Fruit fly (Drosophila melanogaster): ENCODE measurements around the gene CG5946.

The CG5946 gene

dm6 chr3L:11869328-11869727 lies 47.3 kb upstream of the CG5946 start (continued):
- TF ChIP-seq CG15269 (tag; optimal IDR thresholded peaks at IDR 0.05) (no peak), CG17568 (GFP tag; optimal IDR thresholded peaks at IDR 0.05) (no peak), Usf (GFP tag; optimal IDR thresholded peaks at IDR 0.05) (no peak), CG11093 (GFP tag; IDR thresholded peaks at IDR 0.05) (no peak), CG2120 (GFP tag; optimal IDR thresholded peaks at IDR 0.05) (peak; percentile 58), Sox100B (GFP tag; optimal IDR thresholded peaks at IDR 0.05) (no peak), CG1647 (GFP tag; optimal IDR thresholded peaks at IDR 0.05) (no peak), NC2β (GFP tag; optimal IDR thresholded peaks at IDR 0.05) (no peak), abd-A (tag; optimal IDR thresholded peaks at IDR 0.05) (no peak), CG17912 (GFP tag; optimal IDR thresholded peaks at IDR 0.05) (no peak), onecut (GFP tag; IDR thresholded peaks at IDR 0.05) (no peak), grn (GFP tag; optimal IDR thresholded peaks at IDR 0.05) (no peak), CG3407 (GFP tag; optimal IDR thresholded peaks at IDR 0.05) (no peak), Gug (GFP tag; IDR thresholded peaks at IDR 0.05) (no peak), CG32767 (GFP tag; IDR thresholded peaks at IDR 0.05) (no peak), CG1233 (GFP tag; optimal IDR thresholded peaks at IDR 0.05) (no peak), yki (optimal IDR thresholded peaks at IDR 0.05) (no peak), CG2678 (tag; optimal IDR thresholded peaks at IDR 0.05) (peak; percentile 44), dmrt11E (tag; optimal IDR thresholded peaks at IDR 0.05) (no peak), pb (GFP tag; optimal IDR thresholded peaks at IDR 0.05) (no peak), PHDP (tag; optimal IDR thresholded peaks at IDR 0.05) (no peak), CHES-1-like (GFP tag; optimal IDR thresholded peaks at IDR 0.05) (no peak), hbn (GFP tag; IDR thresholded peaks at IDR 0.05; ENCODE audit: partially characterized antibody) (no peak), pho (GFP tag; optimal IDR thresholded peaks at IDR 0.05) (no peak), CG11504 (tag; optimal IDR thresholded peaks at IDR 0.05) (peak; percentile 19), lilli (GFP tag; optimal IDR thresholded peaks at IDR 0.05) (no peak), row (GFP tag; IDR thresholded peaks at IDR 0.05) (peak; percentile 33; the same call in 2 of the 3 replicates), CG18262 (tag; optimal IDR thresholded peaks at IDR 0.05) (no peak), trh (GFP tag; optimal IDR thresholded peaks at IDR 0.05) (no peak), Atf3 (GFP tag; optimal IDR thresholded peaks at IDR 0.05) (no peak), Ptx1 (GFP tag; IDR thresholded peaks at IDR 0.05) (no peak), gem (tag; optimal IDR thresholded peaks at IDR 0.05) (peak; percentile 30), amos (GFP tag; IDR thresholded peaks at IDR 0.05; ENCODE audit: partially characterized antibody) (no peak), Rx (GFP tag; IDR thresholded peaks at IDR 0.05) (no peak), bcd (GFP tag; optimal IDR thresholded peaks at IDR 0.05) (peak; percentile 1), CG7271 (tag; optimal IDR thresholded peaks at IDR 0.05) (no peak), twi (tag; optimal IDR thresholded peaks at IDR 0.05) (no peak), sna (GFP tag; IDR thresholded peaks at IDR 0.05; ENCODE audit: partially characterized antibody) (no peak), Rfx (GFP tag; IDR thresholded peaks at IDR 0.05) (peak; percentile 39; the same call in 1 of the 2 replicates), CG3163 (GFP tag; optimal IDR thresholded peaks at IDR 0.05) (no peak), CG10543 (GFP tag; optimal IDR thresholded peaks at IDR 0.05) (no peak), ems (GFP tag; optimal IDR thresholded peaks at IDR 0.05) (no peak), CG7372 (GFP tag; IDR thresholded peaks at IDR 0.05) (no peak), sr (GFP tag; IDR thresholded peaks at IDR 0.05) (no peak), CG5180 (GFP tag; optimal IDR thresholded peaks at IDR 0.05) (no peak), run (tag; optimal IDR thresholded peaks at IDR 0.05) (no peak), CG9876 (GFP tag; optimal IDR thresholded peaks at IDR 0.05) (no peak), gsb-n (tag; optimal IDR thresholded peaks at IDR 0.05) (no peak), Fer2 (tag; optimal IDR thresholded peaks at IDR 0.05) (no peak), CG10321 (GFP tag; IDR thresholded peaks at IDR 0.05) (no peak), CG4617 (GFP tag; optimal IDR thresholded peaks at IDR 0.05; ENCODE audit: borderline replicate concordance) (no peak), Scr (GFP tag; IDR thresholded peaks at IDR 0.05; ENCODE audit: partially characterized antibody) (no peak)

Measured in whole organism, embryonic.